Worm (Caenorhabditis elegans) whole organism, L2 larva: ENCODE measurements around the gene T25B9.6.

ENCODE experiments used
- lsy-2 ChIP-seq, 2 experiments: fragments of 150-350 bp in 1 of 2; sonication (generic microtip) in 1 of 2; optimal IDR thresholded peaks; 2 replicates each; lab custom pipeline; 2014 to 2017; ENCODE audit warnings: missing biosample characterization in 2 of 2, missing genetic modification characterization in 2 of 2
- mdl-1 ChIP-seq, 2 experiments: fragments of 150-350 bp in 1 of 2; sonication (generic microtip) in 1 of 2; optimal IDR thresholded peaks; 2 replicates each; lab custom pipeline; 2017; ENCODE audit warnings: missing biosample characterization in 2 of 2, missing genetic modification characterization in 2 of 2
- nhr-11 ChIP-seq: fragments of 150-350 bp; optimal IDR thresholded peaks from 2 replicates; lab custom pipeline; 2014; ENCODE audit warnings: missing biosample characterization, missing genetic modification characterization
- zag-1 ChIP-seq: fragments of 150-350 bp; optimal IDR thresholded peaks from 2 replicates; lab custom pipeline; 2014; ENCODE audit warnings: missing biosample characterization, missing genetic modification characterization

- TF ChIP-seq nhr-11 (tag; lab: Kevin White, UChicago) (no peak), mdl-1 (tag; optimal IDR thresholded peaks at IDR 0.05; lab: Kevin White, UChicago) (peak; percentile 56 to 80), zag-1 (tag; lab: Kevin White, UChicago) (no peak), lsy-2 (tag; optimal IDR thresholded peaks at IDR 0.05; lab: Kevin White, UChicago) (peak in 1 of 2 experiments; percentile 43)
Observed at ce11 chrIV:10782014-10782413, 24.1 kb downstream of the T25B9.6 start.
